Fruit fly (Drosophila melanogaster) whole organism, embryonic: Measurements from ENCODE around the gene CG10337.
A peak's percentile ranks its signal among the peaks of the same experiment; 100 is the strongest.

Experiments
- Abd-B ChIP-seq: fragments of 200-800 bp; sonication (Bioruptor generic); optimal IDR thresholded peaks from 2 replicates; lab custom pipeline; 2018; ENCODE audit warnings: missing biosample characterization, mild to moderate bottlenecking, missing genetic modification characterization, moderate library complexity
- B-H1 ChIP-seq: fragments of 200-800 bp; sonication (Bioruptor generic); IDR thresholded peaks from 3 replicates; pipeline ENCODE4 v1.3.6; 2022; ENCODE audit warnings: missing biosample characterization, missing genetic modification characterization
- B-H2 ChIP-seq: fragments of 200-800 bp; sonication (Bioruptor generic); optimal IDR thresholded peaks from 2 replicates; lab custom pipeline; 2018; ENCODE audit warnings: missing biosample characterization, mild to moderate bottlenecking, missing genetic modification characterization
- Bdp1 ChIP-seq: fragments of 200-800 bp; sonication (Bioruptor generic); optimal IDR thresholded peaks from 3 replicates; lab custom pipeline; 2016; ENCODE audit warnings: missing biosample characterization, missing genetic modification characterization
- CG10654 ChIP-seq: fragments of 200-800 bp; sonication (Bioruptor generic); optimal IDR thresholded peaks from 2 replicates; lab custom pipeline; 2016; ENCODE audit warnings: missing biosample characterization, missing genetic modification characterization
- CG12744 ChIP-seq: fragments of 200-800 bp; sonication (Bioruptor generic); optimal IDR thresholded peaks from 2 replicates; lab custom pipeline; 2016; ENCODE audit warnings: missing biosample characterization, missing genetic modification characterization
- CG13894 ChIP-seq: fragments of 200-800 bp; sonication (Bioruptor generic); optimal IDR thresholded peaks from 3 replicates; lab custom pipeline; 2018; ENCODE audit warnings: missing biosample characterization, mild to moderate bottlenecking, missing genetic modification characterization, moderate library complexity
- CG15479 ChIP-seq: fragments of 200-800 bp; sonication (Bioruptor generic); optimal IDR thresholded peaks from 3 replicates; lab custom pipeline; 2019; ENCODE audit warnings: missing biosample characterization, mild to moderate bottlenecking, missing genetic modification characterization, moderate library complexity
- CG15514 ChIP-seq: fragments of 200-800 bp; sonication (Bioruptor generic); optimal IDR thresholded peaks from 3 replicates; lab custom pipeline; 2017; ENCODE audit warnings: missing biosample characterization, missing genetic modification characterization, mild to moderate bottlenecking, moderate library complexity, missing genetic modification reagents
- CG16815 ChIP-seq: fragments of 200-800 bp; sonication (Bioruptor generic); optimal IDR thresholded peaks from 3 replicates; lab custom pipeline; 2017; ENCODE audit warnings: missing biosample characterization, mild to moderate bottlenecking, missing genetic modification characterization
- CG17186 ChIP-seq: fragments of 200-800 bp; sonication (Bioruptor generic); optimal IDR thresholded peaks from 3 replicates; lab custom pipeline; 2017; ENCODE audit warnings: missing biosample characterization, missing genetic modification reagents, missing genetic modification characterization
- CG17328 ChIP-seq: fragments of 200-800 bp; sonication (Bioruptor generic); IDR thresholded peaks from 2 replicates; pipeline ENCODE4 v1.3.6; 2022; ENCODE audit warnings: missing biosample characterization, missing genetic modification characterization
- CG17802 ChIP-seq: fragments of 200-800 bp; sonication (Bioruptor generic); optimal IDR thresholded peaks from 2 replicates; lab custom pipeline; 2018; ENCODE audit warnings: missing biosample characterization, mild to moderate bottlenecking, missing genetic modification characterization, moderate library complexity
- CG2889 ChIP-seq: fragments of 200-800 bp; sonication (Bioruptor generic); IDR thresholded peaks from 3 replicates; pipeline ENCODE4 v1.3.6; 2022; ENCODE audit warnings: missing biosample characterization, missing genetic modification characterization
- CG34376 ChIP-seq: fragments of 200-800 bp; sonication (Bioruptor generic); optimal IDR thresholded peaks from 2 replicates; lab custom pipeline; 2018; ENCODE audit warnings: missing biosample characterization, mild to moderate bottlenecking, missing genetic modification characterization
- CG34422 ChIP-seq: fragments of 200-800 bp; sonication (Bioruptor generic); IDR thresholded peaks from 3 replicates; pipeline ENCODE4 v1.3.6; 2022; ENCODE audit warnings: missing biosample characterization, missing genetic modification characterization
- CG3995 ChIP-seq: fragments of 200-800 bp; sonication (Bioruptor generic); optimal IDR thresholded peaks from 3 replicates; lab custom pipeline; 2016; ENCODE audit warnings: missing biosample characterization, missing genetic modification characterization
- CG4328 ChIP-seq: fragments of 200-800 bp; sonication (Bioruptor generic); optimal IDR thresholded peaks from 3 replicates; lab custom pipeline; 2017; ENCODE audit warnings: missing biosample characterization, missing genetic modification reagents, missing genetic modification characterization
- CG6765 ChIP-seq: fragments of 200-800 bp; sonication (Bioruptor generic); optimal IDR thresholded peaks from 3 replicates; lab custom pipeline; 2017; ENCODE audit warnings: missing biosample characterization, mild to moderate bottlenecking, missing genetic modification characterization
- CG7839 ChIP-seq: fragments of 200-800 bp; sonication (Bioruptor generic); optimal IDR thresholded peaks from 3 replicates; lab custom pipeline; 2018; ENCODE audit warnings: missing biosample characterization, mild to moderate bottlenecking, missing genetic modification characterization, moderate library complexity
- CG8290 ChIP-seq, 3 experiments: fragments of 200-800 bp; sonication (Bioruptor generic); optimal IDR thresholded peaks; 2 replicates each; lab custom pipeline; 2016 to 2019; ENCODE audit warnings: missing biosample characterization in 3 of 3, missing genetic modification characterization in 3 of 3, mild to moderate bottlenecking in 2 of 3, moderate library complexity in 1 of 3
- CG9215 ChIP-seq: fragments of 200-800 bp; sonication (Bioruptor generic); IDR thresholded peaks from 2 replicates; pipeline ENCODE4 v1.3.6; 2022; ENCODE audit warnings: missing biosample characterization, missing genetic modification characterization
- CoRest ChIP-seq: fragments of 200-800 bp; sonication (Bioruptor generic); optimal IDR thresholded peaks from 3 replicates; lab custom pipeline; 2018; ENCODE audit warnings: missing biosample characterization, mild to moderate bottlenecking, missing genetic modification characterization, moderate library complexity
- Dref ChIP-seq: fragments of 200-800 bp; sonication (Bioruptor generic); IDR thresholded peaks from 2 replicates; pipeline ENCODE4 v1.3.6; 2022; ENCODE audit warnings: missing biosample characterization, missing genetic modification characterization
- Eip74EF ChIP-seq, 2 experiments: fragments of 200-800 bp in 1 of 2; fragments of >200 bp in 1 of 2; sonication (Bioruptor generic) in 1 of 2; optimal IDR thresholded peaks; 2 replicates each; lab custom pipeline; 2017 to 2019; ENCODE audit warnings: missing biosample characterization in 2 of 2, missing genetic modification characterization in 2 of 2, mild to moderate bottlenecking in 1 of 2, moderate library complexity in 1 of 2
- HmgZ ChIP-seq: fragments of 200-800 bp; sonication (Bioruptor generic); optimal IDR thresholded peaks from 2 replicates; lab custom pipeline; 2018; ENCODE audit warnings: missing biosample characterization, mild to moderate bottlenecking, missing genetic modification characterization
- MESR4 ChIP-seq: fragments of 200-800 bp; sonication (Bioruptor generic); optimal IDR thresholded peaks from 2 replicates; lab custom pipeline; 2018; ENCODE audit warnings: missing biosample characterization, mild to moderate bottlenecking, missing genetic modification characterization, moderate library complexity
- NC2α ChIP-seq: fragments of 200-800 bp; sonication (Bioruptor generic); optimal IDR thresholded peaks from 2 replicates; lab custom pipeline; 2016; ENCODE audit warnings: missing biosample characterization, missing genetic modification characterization
- Oli ChIP-seq: fragments of 200-800 bp; sonication (Bioruptor generic); optimal IDR thresholded peaks from 2 replicates; lab custom pipeline; 2018; ENCODE audit warnings: missing biosample characterization, mild to moderate bottlenecking, missing genetic modification characterization, moderate library complexity
- Trl ChIP-seq, 3 experiments: fragments of >200 bp in 2 of 3; fragments of 200-800 bp in 1 of 3; sonication (Bioruptor generic) in 1 of 3; optimal IDR thresholded peaks; 2 replicates in 1 of 3; 3 replicates in 2 of 3; lab custom pipeline; 2016 to 2017; ENCODE audit warnings: missing biosample characterization in 1 of 3, missing genetic modification characterization in 1 of 3
- Xrp1 ChIP-seq: fragments of 200-800 bp; sonication (Bioruptor generic); IDR thresholded peaks from 2 replicates; pipeline ENCODE4 v1.3.6; 2022; ENCODE audit warnings: missing biosample characterization, missing genetic modification characterization
- cad ChIP-seq: fragments of >200 bp; optimal IDR thresholded peaks from 2 replicates; lab custom pipeline; 2017; ENCODE audit warnings: missing biosample characterization, missing genetic modification characterization
- crp ChIP-seq, 2 experiments: fragments of 200-800 bp; sonication (Bioruptor generic); optimal IDR thresholded peaks; 2 replicates in 1 of 2; 3 replicates in 1 of 2; lab custom pipeline; 2017; ENCODE audit warnings: missing biosample characterization in 2 of 2, missing genetic modification characterization in 2 of 2, mild to moderate bottlenecking in 1 of 2, moderate library complexity in 1 of 2
- cwo ChIP-seq: fragments of 200-800 bp; sonication (Bioruptor generic); optimal IDR thresholded peaks from 3 replicates; lab custom pipeline; 2017; ENCODE audit warnings: missing biosample characterization, missing genetic modification characterization, mild to moderate bottlenecking, moderate library complexity, missing genetic modification reagents
- ems ChIP-seq: fragments of 200-800 bp; sonication (Bioruptor generic); optimal IDR thresholded peaks from 3 replicates; lab custom pipeline; 2016; ENCODE audit warnings: missing biosample characterization, missing genetic modification characterization
- ewg ChIP-seq: fragments of 200-800 bp; sonication (Bioruptor generic); optimal IDR thresholded peaks from 3 replicates; lab custom pipeline; 2017; ENCODE audit warnings: mild to moderate bottlenecking, missing biosample characterization, missing genetic modification reagents, missing genetic modification characterization
- fd3F ChIP-seq: fragments of 200-800 bp; sonication (Bioruptor generic); optimal IDR thresholded peaks from 2 replicates; lab custom pipeline; 2018; ENCODE audit warnings: missing biosample characterization, mild to moderate bottlenecking, missing genetic modification characterization, moderate library complexity
- lov ChIP-seq, 2 experiments: fragments of 200-800 bp in 1 of 2; fragments of >200 bp in 1 of 2; sonication (Bioruptor generic) in 1 of 2; IDR thresholded peaks in 1 of 2; optimal IDR thresholded peaks in 1 of 2; 2 replicates in 1 of 2; 3 replicates in 1 of 2; pipeline versions ENCODE4 v1.3.6 to Lab custom; 2017 to 2022; ENCODE audit warnings: missing biosample characterization in 1 of 2, missing genetic modification characterization in 1 of 2
- luna ChIP-seq: fragments of 200-800 bp; sonication (Bioruptor generic); optimal IDR thresholded peaks from 2 replicates; lab custom pipeline; 2016; ENCODE audit warnings: missing biosample characterization, missing genetic modification characterization
- mirr ChIP-seq: fragments of 200-800 bp; sonication (Bioruptor generic); optimal IDR thresholded peaks from 3 replicates; lab custom pipeline; 2018; ENCODE audit warnings: missing biosample characterization, mild to moderate bottlenecking, missing genetic modification characterization
- pb ChIP-seq: fragments of 200-800 bp; sonication (Bioruptor generic); optimal IDR thresholded peaks from 3 replicates; lab custom pipeline; 2016; ENCODE audit warnings: missing biosample characterization, missing genetic modification characterization
- pum ChIP-seq: fragments of 200-800 bp; sonication (Bioruptor generic); optimal IDR thresholded peaks from 2 replicates; lab custom pipeline; 2016; ENCODE audit warnings: missing biosample characterization, missing genetic modification characterization
- pzg ChIP-seq: fragments of 200-800 bp; sonication (Bioruptor generic); optimal IDR thresholded peaks from 3 replicates; lab custom pipeline; 2018; ENCODE audit warnings: missing biosample characterization, mild to moderate bottlenecking, missing genetic modification characterization, moderate library complexity
- ro ChIP-seq: fragments of 200-800 bp; sonication (Bioruptor generic); IDR thresholded peaks from 2 replicates; pipeline ENCODE4 v1.3.6; 2022; ENCODE audit warnings: missing biosample characterization, missing genetic modification characterization
- run ChIP-seq: fragments of 200-800 bp; sonication (Bioruptor generic); optimal IDR thresholded peaks from 3 replicates; lab custom pipeline; 2018; ENCODE audit warnings: missing biosample characterization, mild to moderate bottlenecking, missing genetic modification characterization
- slou ChIP-seq: fragments of 200-800 bp; sonication (Bioruptor generic); optimal IDR thresholded peaks from 3 replicates; lab custom pipeline; 2016; ENCODE audit warnings: missing biosample characterization, missing genetic modification characterization
- slp2 ChIP-seq: fragments of 200-800 bp; sonication (Bioruptor generic); optimal IDR thresholded peaks from 2 replicates; lab custom pipeline; 2016; ENCODE audit warnings: missing biosample characterization, missing genetic modification characterization
- usp ChIP-seq: fragments of >200 bp; optimal IDR thresholded peaks from 2 replicates; lab custom pipeline; 2017; ENCODE audit warnings: missing biosample characterization, missing genetic modification characterization

The CG10337 gene

dm6 chr2L:19517154-19517814 is 29.5 kb downstream of the CG10337 start, which contains the start of gene Hasp (continued):
- no peak for TF ChIP-seq CG2889
- TF ChIP-seq CG34376 (GFP tag; lab: Kevin White, UChicago), result no peak
- TF ChIP-seq Trl (optimal IDR thresholded peaks at IDR 0.05; lab: Kevin White, UChicago), result peak; percentile 11 to 19
- no peak for TF ChIP-seq Trl (GFP tag; optimal IDR thresholded peaks at IDR 0.05; lab: Kevin White, UChicago)
- peak; percentile 23 for TF ChIP-seq CG13894 (tag; lab: Kevin White, UChicago)
- TF ChIP-seq ro, result 0 out of 2 replicates have a peak, but pooled peaks have one; percentile 19
- TF ChIP-seq B-H2 (GFP tag; lab: Kevin White, UChicago), result peak; percentile 5
- TF ChIP-seq ewg (GFP tag; lab: Kevin White, UChicago), result peak; percentile 41
- no peak for TF ChIP-seq usp (GFP tag; lab: Kevin White, UChicago)
- TF ChIP-seq mirr (GFP tag; lab: Kevin White, UChicago), result peak; percentile 8
- TF ChIP-seq MESR4 (GFP tag; lab: Kevin White, UChicago), result no peak
- TF ChIP-seq slp2 (GFP tag; lab: Kevin White, UChicago), result peak; percentile 31
- no peak for TF ChIP-seq Bdp1 (GFP tag; lab: Kevin White, UChicago)
- no peak for TF ChIP-seq cad (GFP tag; lab: Kevin White, UChicago)
- peak; percentile 18 for TF ChIP-seq HmgZ
- TF ChIP-seq B-H1 (GFP tag; lab: Robert Waterston, UW), result no peak
- peak; percentile 16 for TF ChIP-seq pzg (GFP tag; lab: Kevin White, UChicago)
- no peak for TF ChIP-seq fd3F (GFP tag; lab: Kevin White, UChicago)
- peak; percentile 19 for TF ChIP-seq CG15514 (GFP tag; lab: Kevin White, UChicago)
- peak; percentile 40 for TF ChIP-seq slou (GFP tag; lab: Kevin White, UChicago)
- TF ChIP-seq run (tag; lab: Kevin White, UChicago), result no peak
- no peak for TF ChIP-seq CG9215 (GFP tag; lab: Robert Waterston, UW)
- TF ChIP-seq CG8290 (GFP tag; optimal IDR thresholded peaks at IDR 0.05; lab: Kevin White, UChicago), result peak; percentile 54
- TF ChIP-seq CG8290 (tag; optimal IDR thresholded peaks at IDR 0.05; lab: Kevin White, UChicago), result no peak
- peak; percentile 49 for TF ChIP-seq ems
- no peak for TF ChIP-seq pb (GFP tag; lab: Kevin White, UChicago)
- TF ChIP-seq Oli, result peak; percentile 63
- TF ChIP-seq CG6765 (GFP tag; lab: Kevin White, UChicago), result no peak
- TF ChIP-seq Eip74EF (GFP tag; optimal IDR thresholded peaks at IDR 0.05; lab: Kevin White, UChicago), result peak in 1 of 2 experiments; percentile 67
- TF ChIP-seq crp (GFP tag; optimal IDR thresholded peaks at IDR 0.05; lab: Kevin White, UChicago), result no peak
- TF ChIP-seq CG17802 (tag; lab: Kevin White, UChicago), result no peak
- peak; percentile 67 for TF ChIP-seq Xrp1 (GFP tag; lab: Robert Waterston, UW)
- peak; percentile 29; the same call in 1 of the 2 replicates for TF ChIP-seq CG17328
- TF ChIP-seq CG16815 (GFP tag; lab: Kevin White, UChicago), result no peak
- peak; percentile 29 for TF ChIP-seq cwo (GFP tag; lab: Kevin White, UChicago)
- TF ChIP-seq CG7839 (tag; lab: Kevin White, UChicago), result peak; percentile 83
- no peak for TF ChIP-seq CG3995
- no peak for TF ChIP-seq CG12744 (GFP tag; lab: Kevin White, UChicago)
- peak; percentile 30; the same call in 1 of the 3 replicates for TF ChIP-seq CG34422 (GFP tag; lab: Robert Waterston, UW)
- TF ChIP-seq CoRest (tag; lab: Kevin White, UChicago), result peak; percentile 56
- TF ChIP-seq lov (optimal IDR thresholded peaks at IDR 0.05; lab: Kevin White, UChicago), result no peak
- no peak for TF ChIP-seq lov (GFP tag; IDR thresholded peaks at IDR 0.05; lab: Robert Waterston, UW)
- no peak for TF ChIP-seq CG17186 (GFP tag; lab: Kevin White, UChicago)
- no peak for TF ChIP-seq pum (GFP tag; lab: Kevin White, UChicago)
- TF ChIP-seq Abd-B (GFP tag; lab: Kevin White, UChicago), result peak; percentile 41
- TF ChIP-seq CG10654 (GFP tag; lab: Kevin White, UChicago), result peak; percentile 62
- TF ChIP-seq NC2α (GFP tag; lab: Kevin White, UChicago), result no peak
- no peak for TF ChIP-seq CG15479 (GFP tag; lab: Kevin White, UChicago)
- peak; percentile 62 for TF ChIP-seq Dref (GFP tag; lab: Robert Waterston, UW)
- no peak for TF ChIP-seq luna (GFP tag; lab: Kevin White, UChicago)
- no peak for TF ChIP-seq CG4328 (GFP tag; lab: Kevin White, UChicago)
